Worm (Caenorhabditis elegans) whole organism, midembryonic: ENCODE results near the gene F14F9.5.

Source experiments
- T22C8.4 ChIP-seq: fragments of 200-800 bp; sonication (Bioruptor generic); IDR thresholded peaks from 2 replicates; pipeline ENCODE4 v1.3.6; 2022; ENCODE audit warnings: missing genetic modification characterization, missing compliant biosample characterization
- cog-1 ChIP-seq: sonication (generic microtip); optimal IDR thresholded peaks from 2 replicates; lab custom pipeline; 2016; ENCODE audit warnings: missing genetic modification characterization, missing compliant biosample characterization
- klf-2 ChIP-seq: fragments of 200-800 bp; sonication (Bioruptor generic); conservative IDR thresholded peaks from 2 replicates; pipeline ENCODE4 v1.3.6; 2022; ENCODE audit warnings: missing genetic modification reagents, missing genetic modification characterization, missing compliant biosample characterization
- med-1 ChIP-seq: sonication (generic microtip); optimal IDR thresholded peaks from 2 replicates; lab custom pipeline; 2017; ENCODE audit warnings: missing genetic modification characterization, mild to moderate bottlenecking, missing compliant biosample characterization, antibody characterized with exemption, missing genetic modification reagents; ENCODE audit not compliant: insufficient read depth
- tab-1 ChIP-seq: fragments of 200-800 bp; sonication (Bioruptor generic); IDR thresholded peaks from 2 replicates; pipeline ENCODE4 v1.3.6; 2022; ENCODE audit warnings: missing genetic modification characterization, missing compliant biosample characterization

DNA sequence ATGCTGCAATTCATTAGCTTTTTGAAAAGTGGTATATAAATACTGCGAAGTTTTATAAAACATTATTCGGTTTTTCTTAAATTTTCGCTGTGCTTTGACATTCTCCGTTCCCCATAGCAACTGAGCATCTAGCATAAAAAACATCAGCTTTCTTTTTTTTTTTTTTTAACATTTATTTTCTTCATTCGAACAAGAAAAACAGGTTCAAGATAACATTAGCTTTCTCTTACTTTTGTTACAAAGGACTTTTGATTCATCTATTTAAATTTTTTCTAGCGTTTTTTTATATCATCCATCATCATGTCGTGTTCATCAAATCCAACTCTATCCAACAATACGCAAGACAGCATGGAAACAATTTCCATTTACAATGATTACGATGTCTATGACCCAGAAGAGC is 11.0 kb downstream of the F14F9.5 start, which contains the start of gene F14F9.3:
- TF ChIP-seq cog-1 (tag; lab: Kevin White, UChicago), result no peak
- no peak for TF ChIP-seq tab-1 (GFP tag; lab: Robert Waterston, UW)
- no peak for TF ChIP-seq klf-2 (GFP tag; lab: Robert Waterston, UW)
- TF ChIP-seq T22C8.4 (GFP tag; lab: Robert Waterston, UW), result no peak
- no peak for TF ChIP-seq med-1
